Worm (Caenorhabditis elegans) whole organism, late embryonic: Measurements from ENCODE around the gene F35C5.12.

ENCODE experiments used
- ama-1 ChIP-seq: fragments of 150-350 bp; optimal IDR thresholded peaks from 2 replicates; lab custom pipeline; 2014
- ceh-34 ChIP-seq: sonication (generic microtip); optimal IDR thresholded peaks from 2 replicates; lab custom pipeline; 2016; ENCODE audit warnings: mild to moderate bottlenecking, missing genetic modification characterization, missing compliant biosample characterization
- ceh-48 ChIP-seq: sonication (generic microtip); optimal IDR thresholded peaks from 2 replicates; lab custom pipeline; 2016; ENCODE audit warnings: missing genetic modification characterization, inconsistent platforms, missing compliant biosample characterization
- fkh-10 ChIP-seq: fragments of 150-350 bp; optimal IDR thresholded peaks from 2 replicates; lab custom pipeline; 2014; ENCODE audit warnings: missing biosample characterization, missing genetic modification reagents, missing genetic modification characterization
- hlh-15 ChIP-seq: sonication (generic microtip); optimal IDR thresholded peaks from 2 replicates; lab custom pipeline; 2016; ENCODE audit warnings: missing genetic modification characterization, missing compliant biosample characterization
- lim-6 ChIP-seq: sonication (generic microtip); optimal IDR thresholded peaks from 2 replicates; lab custom pipeline; 2016; ENCODE audit warnings: missing genetic modification characterization, missing compliant biosample characterization
- mec-3 ChIP-seq: sonication (generic microtip); optimal IDR thresholded peaks from 2 replicates; lab custom pipeline; 2016; ENCODE audit warnings: borderline replicate concordance, missing genetic modification characterization, missing compliant biosample characterization
- sdc-2 ChIP-seq: sonication (generic microtip); optimal IDR thresholded peaks from 2 replicates; lab custom pipeline; 2016; ENCODE audit warnings: missing genotype, missing genetic modification characterization, missing compliant biosample characterization

ce11 chrII:12939161-12939560 is 24.8 kb upstream of the F35C5.12 start:
- TF ChIP-seq lim-6 (tag; lab: Kevin White, UChicago): no peak
- no peak for TF ChIP-seq ceh-34 (tag; lab: Kevin White, UChicago)
- no peak for TF ChIP-seq sdc-2
- no peak for TF ChIP-seq mec-3 (tag; lab: Kevin White, UChicago)
- no peak for TF ChIP-seq hlh-15 (tag; lab: Kevin White, UChicago)
- TF ChIP-seq ama-1 (lab: Kevin White, UChicago): no peak
- TF ChIP-seq fkh-10: no peak
- TF ChIP-seq ceh-48 (tag; lab: Kevin White, UChicago): no peak
